Worm (Caenorhabditis elegans): ENCODE measurements around the gene pah-1.

- TF ChIP-seq unc-62 (GFP tag; optimal IDR thresholded peaks at IDR 0.05): no peak
- TF ChIP-seq nhr-237 (tag; optimal IDR thresholded peaks at IDR 0.05): no peak
- TF ChIP-seq tbx-8 (GFP tag; optimal IDR thresholded peaks at IDR 0.05): no peak
- TF ChIP-seq snpc-4 (tag; optimal IDR thresholded peaks at IDR 0.05): no peak
- TF ChIP-seq pha-4 (tag; optimal IDR thresholded peaks at IDR 0.05): no peak
Observed at ce11 chrII:8806921-8807320, 40.1 kb upstream of the pah-1 start, which contains the start of gene pho-13.
